Fruit fly (Drosophila melanogaster) whole organism, embryonic: ENCODE results near the gene CG7985.

ENCODE experiments used
- Blimp-1 ChIP-seq: fragments of 200-800 bp; sonication (Bioruptor generic); optimal IDR thresholded peaks from 3 replicates; lab custom pipeline; 2018; ENCODE audit warnings: missing biosample characterization, missing genetic modification characterization, mild to moderate bottlenecking, moderate library complexity, missing genetic modification reagents
- CG1024 ChIP-seq: fragments of 200-800 bp; sonication (Bioruptor generic); IDR thresholded peaks from 2 replicates; pipeline ENCODE4 v1.3.6; 2022; ENCODE audit warnings: missing biosample characterization, missing genetic modification characterization
- CG10267 ChIP-seq: fragments of 200-800 bp; sonication (Bioruptor generic); optimal IDR thresholded peaks from 2 replicates; lab custom pipeline; 2018; ENCODE audit warnings: missing biosample characterization, mild to moderate bottlenecking, missing genetic modification characterization, moderate library complexity
- CG10979 ChIP-seq: fragments of 200-800 bp; sonication (Bioruptor generic); optimal IDR thresholded peaks from 2 replicates; lab custom pipeline; 2018; ENCODE audit warnings: missing biosample characterization, mild to moderate bottlenecking, missing genetic modification characterization, moderate library complexity
- CG12659 ChIP-seq: fragments of 200-800 bp; sonication (Bioruptor generic); optimal IDR thresholded peaks from 3 replicates; lab custom pipeline; 2017; ENCODE audit warnings: mild to moderate bottlenecking, missing biosample characterization, missing genetic modification reagents, missing genetic modification characterization
- CG13287 ChIP-seq: fragments of 200-800 bp; sonication (Bioruptor generic); IDR thresholded peaks from 2 replicates; pipeline ENCODE4 v1.3.6; 2022; ENCODE audit warnings: missing biosample characterization, missing genetic modification characterization; ENCODE audit not compliant: partially characterized antibody
- CG15011 ChIP-seq: fragments of 200-800 bp; sonication (Bioruptor generic); optimal IDR thresholded peaks from 3 replicates; lab custom pipeline; 2018; ENCODE audit warnings: missing biosample characterization, mild to moderate bottlenecking, missing genetic modification characterization
- CG15269 ChIP-seq: fragments of 200-800 bp; sonication (Bioruptor generic); optimal IDR thresholded peaks from 2 replicates; lab custom pipeline; 2018; ENCODE audit warnings: missing biosample characterization, mild to moderate bottlenecking, missing genetic modification characterization, moderate library complexity
- CG1647 ChIP-seq: fragments of 200-800 bp; sonication (Bioruptor generic); optimal IDR thresholded peaks from 3 replicates; lab custom pipeline; 2016; ENCODE audit warnings: missing biosample characterization, missing genetic modification characterization
- CG16813 ChIP-seq: fragments of 200-800 bp; sonication (Bioruptor generic); IDR thresholded peaks from 3 replicates; pipeline ENCODE4 v1.3.6; 2022; ENCODE audit warnings: missing biosample characterization, missing genetic modification characterization; ENCODE audit not compliant: partially characterized antibody
- CG16815 ChIP-seq: fragments of 200-800 bp; sonication (Bioruptor generic); optimal IDR thresholded peaks from 3 replicates; lab custom pipeline; 2017; ENCODE audit warnings: missing biosample characterization, mild to moderate bottlenecking, missing genetic modification characterization
- CG2116 ChIP-seq: fragments of 200-800 bp; sonication (Bioruptor generic); optimal IDR thresholded peaks from 3 replicates; lab custom pipeline; 2018; ENCODE audit warnings: missing biosample characterization, mild to moderate bottlenecking, missing genetic modification characterization
- CG34376 ChIP-seq: fragments of 200-800 bp; sonication (Bioruptor generic); optimal IDR thresholded peaks from 2 replicates; lab custom pipeline; 2018; ENCODE audit warnings: missing biosample characterization, mild to moderate bottlenecking, missing genetic modification characterization
- CG3838 ChIP-seq: fragments of 200-800 bp; sonication (Bioruptor generic); optimal IDR thresholded peaks from 3 replicates; lab custom pipeline; 2016; ENCODE audit warnings: missing biosample characterization, missing genetic modification characterization
- CG3847 ChIP-seq: fragments of 200-800 bp; sonication (Bioruptor generic); IDR thresholded peaks from 2 replicates; pipeline ENCODE4 v1.3.6; 2022; ENCODE audit warnings: missing biosample characterization, missing genetic modification characterization
- CG4617 ChIP-seq: fragments of 200-800 bp; sonication (Bioruptor generic); optimal IDR thresholded peaks from 3 replicates; lab custom pipeline; 2016; ENCODE audit warnings: missing biosample characterization, missing genetic modification characterization, borderline replicate concordance
- CG7963 ChIP-seq: fragments of 200-800 bp; sonication (Bioruptor generic); IDR thresholded peaks from 3 replicates; pipeline ENCODE4 v1.3.6; 2022; ENCODE audit warnings: missing biosample characterization, missing genetic modification characterization; ENCODE audit not compliant: partially characterized antibody
- CG8388 ChIP-seq: fragments of 200-800 bp; sonication (Bioruptor generic); optimal IDR thresholded peaks from 2 replicates; lab custom pipeline; 2019; ENCODE audit warnings: missing biosample characterization, mild to moderate bottlenecking, missing genetic modification characterization, moderate library complexity
- CG8478 ChIP-seq: fragments of >200 bp; optimal IDR thresholded peaks from 2 replicates; lab custom pipeline; 2018
- CG9797 ChIP-seq: fragments of 200-800 bp; sonication (Bioruptor generic); optimal IDR thresholded peaks from 3 replicates; lab custom pipeline; 2018; ENCODE audit warnings: missing biosample characterization, mild to moderate bottlenecking, missing genetic modification characterization
- CTCF ChIP-seq: fragments of 200-800 bp; sonication (Bioruptor generic); optimal IDR thresholded peaks from 2 replicates; lab custom pipeline; 2017; ENCODE audit warnings: missing biosample characterization, mild to moderate bottlenecking, missing genetic modification characterization, moderate library complexity
- Dad ChIP-seq: fragments of 200-800 bp; sonication (Bioruptor generic); optimal IDR thresholded peaks from 3 replicates; lab custom pipeline; 2016; ENCODE audit warnings: missing biosample characterization, missing genetic modification characterization
- Dref ChIP-seq: fragments of 200-800 bp; sonication (Bioruptor generic); IDR thresholded peaks from 2 replicates; pipeline ENCODE4 v1.3.6; 2022; ENCODE audit warnings: missing biosample characterization, missing genetic modification characterization
- Ets65A ChIP-seq: fragments of 200-800 bp; sonication (Bioruptor generic); peaks from one replicate; lab custom pipeline; 2016; ENCODE audit warnings: missing biosample characterization, missing genetic modification characterization
- Fer1 ChIP-seq: fragments of 200-800 bp; sonication (Bioruptor generic); optimal IDR thresholded peaks from 2 replicates; lab custom pipeline; 2017; ENCODE audit warnings: missing biosample characterization, mild to moderate bottlenecking, missing genetic modification characterization
- Fer2 ChIP-seq: fragments of 200-800 bp; sonication (Bioruptor generic); optimal IDR thresholded peaks from 2 replicates; lab custom pipeline; 2018; ENCODE audit warnings: missing biosample characterization, mild to moderate bottlenecking, missing genetic modification characterization, moderate library complexity
- HmgZ ChIP-seq: fragments of 200-800 bp; sonication (Bioruptor generic); optimal IDR thresholded peaks from 2 replicates; lab custom pipeline; 2018; ENCODE audit warnings: missing biosample characterization, mild to moderate bottlenecking, missing genetic modification characterization
- MBD-R2 ChIP-seq: fragments of 200-800 bp; sonication (Bioruptor generic); IDR thresholded peaks from 2 replicates; pipeline ENCODE4 v1.3.6; 2022; ENCODE audit warnings: missing biosample characterization, missing genetic modification characterization
- Med ChIP-seq: fragments of 200-800 bp; sonication (Bioruptor generic); peaks from one replicate; lab custom pipeline; 2016; ENCODE audit warnings: missing biosample characterization, missing genetic modification characterization, mild to moderate bottlenecking, inconsistent platforms, moderate library complexity
- Opbp ChIP-seq: fragments of 200-800 bp; sonication (Bioruptor generic); IDR thresholded peaks from 3 replicates; pipeline ENCODE4 v1.3.6; 2022; ENCODE audit warnings: missing biosample characterization, missing genetic modification characterization; ENCODE audit not compliant: partially characterized antibody
- Scr ChIP-seq: fragments of 200-800 bp; sonication (Bioruptor generic); IDR thresholded peaks from 2 replicates; pipeline ENCODE4 v1.3.6; 2022; ENCODE audit warnings: missing biosample characterization, missing genetic modification characterization; ENCODE audit not compliant: partially characterized antibody
- Sry-δ ChIP-seq: fragments of 200-800 bp; sonication (Bioruptor generic); optimal IDR thresholded peaks from 2 replicates; lab custom pipeline; 2016; ENCODE audit warnings: missing biosample characterization, missing genetic modification characterization
- YL-1 ChIP-seq: fragments of 200-800 bp; sonication (Bioruptor generic); optimal IDR thresholded peaks from 3 replicates; lab custom pipeline; 2017; ENCODE audit warnings: missing biosample characterization, mild to moderate bottlenecking, missing genetic modification characterization
- ems ChIP-seq: fragments of 200-800 bp; sonication (Bioruptor generic); optimal IDR thresholded peaks from 3 replicates; lab custom pipeline; 2016; ENCODE audit warnings: missing biosample characterization, missing genetic modification characterization
- gcm ChIP-seq: fragments of 200-800 bp; sonication (Bioruptor generic); optimal IDR thresholded peaks from 2 replicates; lab custom pipeline; 2019; ENCODE audit warnings: missing biosample characterization, mild to moderate bottlenecking, missing genetic modification characterization, moderate library complexity
- gsb-n ChIP-seq: fragments of 200-800 bp; sonication (Bioruptor generic); optimal IDR thresholded peaks from 3 replicates; lab custom pipeline; 2018; ENCODE audit warnings: missing biosample characterization, mild to moderate bottlenecking, missing genetic modification characterization
- nerfin-2 ChIP-seq: fragments of 200-800 bp; sonication (Bioruptor generic); IDR thresholded peaks from 2 replicates; pipeline ENCODE4 v1.3.6; 2022; ENCODE audit warnings: missing biosample characterization, missing genetic modification characterization; ENCODE audit not compliant: partially characterized antibody
- oc ChIP-seq: fragments of 200-800 bp; sonication (Bioruptor generic); optimal IDR thresholded peaks from 2 replicates; lab custom pipeline; 2018; ENCODE audit warnings: missing biosample characterization, mild to moderate bottlenecking, missing genetic modification characterization, moderate library complexity
- odd ChIP-seq: fragments of 200-800 bp; sonication (Bioruptor generic); optimal IDR thresholded peaks from 2 replicates; lab custom pipeline; 2017; ENCODE audit warnings: missing biosample characterization, mild to moderate bottlenecking, missing genetic modification characterization
- otp ChIP-seq: fragments of 200-800 bp; sonication (Bioruptor generic); IDR thresholded peaks from 3 replicates; pipeline ENCODE4, ENCODE4 v1.3.6; 2022; ENCODE audit warnings: missing biosample characterization, missing genetic modification characterization
- pzg ChIP-seq: fragments of 200-800 bp; sonication (Bioruptor generic); optimal IDR thresholded peaks from 3 replicates; lab custom pipeline; 2018; ENCODE audit warnings: missing biosample characterization, mild to moderate bottlenecking, missing genetic modification characterization, moderate library complexity
- sens ChIP-seq: fragments of 200-800 bp; sonication (Bioruptor generic); peaks from one replicate; lab custom pipeline; 2016; ENCODE audit warnings: missing biosample characterization, missing genetic modification characterization
- seq ChIP-seq: fragments of 200-800 bp; sonication (Bioruptor generic); IDR thresholded peaks from 2 replicates; pipeline ENCODE4 v1.3.6; 2022; ENCODE audit warnings: missing biosample characterization, missing genetic modification characterization
- stwl ChIP-seq: fragments of 200-800 bp; sonication (Bioruptor generic); optimal IDR thresholded peaks from 3 replicates; lab custom pipeline; 2018; ENCODE audit warnings: missing biosample characterization, mild to moderate bottlenecking, missing genetic modification characterization, moderate library complexity
- tap ChIP-seq: fragments of 200-800 bp; optimal IDR thresholded peaks from 3 replicates; lab custom pipeline; 2019; ENCODE audit warnings: missing biosample characterization, mild to moderate bottlenecking, missing genetic modification characterization, moderate library complexity
- trem ChIP-seq: fragments of 200-800 bp; optimal IDR thresholded peaks from 3 replicates; lab custom pipeline; 2019; ENCODE audit warnings: missing biosample characterization, mild to moderate bottlenecking, missing genetic modification characterization, moderate library complexity

The CG7985 gene

dm6 chr3R:18250815-18251214 is 51.2 kb downstream of the CG7985 start, which contains the start of gene CG18598:
Gene CG18598 (plus strand): TSS chr3R:18251115.
- TF ChIP-seq sens (GFP tag; lab: Kevin White, UChicago) = peak; percentile 34
- peak; percentile 60 for TF ChIP-seq Med
- TF ChIP-seq CG8388 = no peak
- peak; percentile 88 for TF ChIP-seq Ets65A (GFP tag; lab: Kevin White, UChicago)

dm6 chr3R:18251876-18252275 is 52.2 kb downstream of the CG7985 start:
- TF ChIP-seq CG34376 (GFP tag; lab: Kevin White, UChicago) = no peak
- peak; percentile 53 for TF ChIP-seq CG8478 (lab: Kevin White, UChicago)
- peak; percentile 31 for TF ChIP-seq Ets65A (GFP tag; lab: Kevin White, UChicago)

dm6 chr3R:18252578-18252977 is 52.9 kb downstream of the CG7985 start, which contains the start of gene CG12320:
Gene CG12320 (minus strand): TSS chr3R:18252734.
- TF ChIP-seq Dref (GFP tag; lab: Robert Waterston, UW) = peak; percentile 68
- no peak for TF ChIP-seq seq (GFP tag; lab: Robert Waterston, UW)
- no peak for TF ChIP-seq Fer2 (tag; lab: Kevin White, UChicago)
- peak; percentile 33; the same call in 1 of the 2 replicates for TF ChIP-seq nerfin-2 (GFP tag; lab: Robert Waterston, UW)
- TF ChIP-seq Dad (GFP tag; lab: Kevin White, UChicago) = no peak
- 0 out of 2 replicates have a peak, but pooled peaks have one; percentile 25 for TF ChIP-seq Scr (GFP tag; lab: Robert Waterston, UW)
- TF ChIP-seq tap = no peak
- peak; percentile 41 for TF ChIP-seq Sry-δ
- 0 out of 3 replicates have a peak, but pooled peaks have one; percentile 17 for TF ChIP-seq CG16813 (GFP tag; lab: Robert Waterston, UW)
- TF ChIP-seq CG12659 (GFP tag; lab: Kevin White, UChicago) = peak; percentile 5
- TF ChIP-seq CG15269 = no peak
- peak; percentile 41 for TF ChIP-seq CG2116 (GFP tag; lab: Kevin White, UChicago)
- no peak for TF ChIP-seq CG7963 (GFP tag; lab: Robert Waterston, UW)
- TF ChIP-seq CG16815 (GFP tag; lab: Kevin White, UChicago) = no peak
- peak; percentile 2 for TF ChIP-seq HmgZ (tag; lab: Kevin White, UChicago)
- TF ChIP-seq YL-1 = peak; percentile 57
- peak; percentile 59 for TF ChIP-seq CG4617
- peak; percentile 15 for TF ChIP-seq CG10267 (tag; lab: Kevin White, UChicago)
- no peak for TF ChIP-seq ems
- no peak for TF ChIP-seq CG15011
- TF ChIP-seq CTCF (GFP tag; lab: Kevin White, UChicago) = peak; percentile 10
- peak; percentile 85 for TF ChIP-seq MBD-R2 (GFP tag; lab: Robert Waterston, UW)
- no peak for TF ChIP-seq CG1024 (GFP tag; lab: Robert Waterston, UW)
- TF ChIP-seq CG9797 (GFP tag; lab: Kevin White, UChicago) = peak; percentile 0
- peak; percentile 42; the same call in 1 of the 2 replicates for TF ChIP-seq CG13287
- no peak for TF ChIP-seq Ets65A (GFP tag; lab: Kevin White, UChicago)
- TF ChIP-seq CG1647 (GFP tag; lab: Kevin White, UChicago) = no peak
- peak; percentile 62 for TF ChIP-seq pzg (GFP tag; lab: Kevin White, UChicago)
- TF ChIP-seq CG3847 (GFP tag; lab: Robert Waterston, UW) = peak; percentile 53; the same call in 1 of the 2 replicates
- peak; percentile 5 for TF ChIP-seq Fer1
- no peak for TF ChIP-seq odd (GFP tag; lab: Kevin White, UChicago)
- peak; percentile 32 for TF ChIP-seq Med
- no peak for TF ChIP-seq Blimp-1 (GFP tag; lab: Kevin White, UChicago)
- peak; percentile 50 for TF ChIP-seq gcm (GFP tag; lab: Kevin White, UChicago)
- TF ChIP-seq gsb-n (tag; lab: Kevin White, UChicago) = no peak
- TF ChIP-seq stwl = peak; percentile 71
- no peak for TF ChIP-seq otp (GFP tag; lab: Robert Waterston, UW)
- TF ChIP-seq CG10979 = no peak
- no peak for TF ChIP-seq CG3838 (GFP tag; lab: Kevin White, UChicago)
- TF ChIP-seq trem (tag; lab: Kevin White, UChicago) = peak; percentile 77
- 0 out of 3 replicates have a peak, but pooled peaks have one; percentile 28 for TF ChIP-seq Opbp (GFP tag; lab: Robert Waterston, UW)
- no peak for TF ChIP-seq oc
